Fruit fly (Drosophila melanogaster) whole organism: ENCODE measurements around the gene Pmvk.

Experiments
- CG8478 ChIP-seq: fragments of >200 bp; optimal IDR thresholded peaks from 2 replicates; lab custom pipeline; 2018; ENCODE audit warnings: inconsistent platforms
- Dll ChIP-seq: fragments of >200 bp; optimal IDR thresholded peaks from 2 replicates; lab custom pipeline; 2017

DNA sequence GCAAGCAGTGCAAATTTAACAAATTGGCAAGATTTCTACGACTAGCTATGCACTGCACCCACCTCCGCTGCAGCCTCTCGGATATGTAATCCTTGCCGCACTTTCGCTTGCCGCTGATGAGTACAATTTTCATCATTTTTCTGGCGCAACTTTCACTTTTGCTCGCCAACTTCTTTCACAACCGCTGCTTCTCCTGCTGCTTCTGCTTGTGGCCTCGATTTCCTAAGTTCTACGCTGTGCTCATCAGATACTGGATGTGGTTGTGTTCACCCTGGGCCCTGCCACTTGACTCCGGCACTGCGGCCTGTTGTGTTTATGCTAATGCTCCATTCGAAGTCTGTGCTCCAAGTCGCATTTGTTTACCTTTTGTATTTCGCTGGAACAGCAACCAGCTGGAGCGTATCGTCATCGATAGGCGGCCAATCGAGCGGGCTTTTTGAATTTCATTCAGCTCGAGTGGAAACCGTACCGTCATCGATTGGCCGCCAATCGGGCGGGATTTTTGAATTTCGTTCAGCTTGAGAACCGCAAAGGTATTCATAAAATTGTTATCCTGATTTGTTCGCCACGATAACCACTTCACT is at the start of gene Pmvk:
- no peak for TF ChIP-seq CG8478 (lab: Kevin White, UChicago)
- no peak for TF ChIP-seq Dll (lab: Kevin White, UChicago)
